Worm (Caenorhabditis elegans) whole organism, early embryonic: ENCODE measurements around the gene R09B5.11.

ENCODE experiments used
- F13C5.2 ChIP-seq: sonication (generic microtip); optimal IDR thresholded peaks from 2 replicates; lab custom pipeline; 2017; ENCODE audit warnings: mild to moderate bottlenecking, missing genetic modification characterization, inconsistent platforms, missing compliant biosample characterization
- ama-1 ChIP-seq: fragments of 150-350 bp; optimal IDR thresholded peaks from 2 replicates; lab custom pipeline; 2014
- flt-1 ChIP-seq: fragments of 200-800 bp; sonication (Bioruptor generic); IDR thresholded peaks from 2 replicates; pipeline ENCODE4 v1.3.6; 2022; ENCODE audit warnings: missing genetic modification characterization, missing compliant biosample characterization

- no peak for TF ChIP-seq flt-1 (GFP tag; lab: Robert Waterston, UW)
- TF ChIP-seq ama-1 (lab: Kevin White, UChicago): no peak
- TF ChIP-seq F13C5.2: no peak
Measured at ce11 chrV:1447079-1447478, 8.1 kb downstream of the R09B5.11 start, which contains the start of gene cnc-4.
